Worm (Caenorhabditis elegans): Measurements from ENCODE around the gene try-13.

try-13 gene

DNA sequence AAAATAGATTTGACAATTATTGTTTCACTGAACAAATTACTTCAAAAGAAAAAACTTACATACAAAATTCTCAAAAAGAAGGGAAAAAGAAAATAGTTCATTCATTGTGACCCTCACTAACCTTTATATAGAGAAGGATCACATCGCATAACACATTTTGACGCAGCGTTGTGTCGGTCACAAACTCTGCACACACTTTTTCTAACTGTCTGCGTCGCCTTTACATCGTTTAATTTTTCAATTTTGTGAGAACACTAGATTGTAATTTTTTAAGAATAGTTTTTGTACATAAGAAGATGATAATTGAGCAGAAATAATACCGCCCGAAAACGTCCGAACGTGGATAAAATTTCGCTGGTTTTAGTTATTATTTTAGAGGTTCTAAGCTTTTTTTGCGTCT is 41.0 kb downstream of the try-13 start, which contains the start of gene C18B10.6:
C18B10.6 (minus strand) TSS at position 101 of the 400 bp plus-strand sequence.
- no peak for TF ChIP-seq pax-1 (tag; optimal IDR thresholded peaks at IDR 0.05)
- no peak for TF ChIP-seq ceh-45 (GFP tag; IDR thresholded peaks at IDR 0.05)
- no peak for TF ChIP-seq C08G9.2 (tag; optimal IDR thresholded peaks at IDR 0.05)
- TF ChIP-seq ets-4 (tag; optimal IDR thresholded peaks at IDR 0.05): no peak
- TF ChIP-seq nhr-232 (tag; optimal IDR thresholded peaks at IDR 0.05): no peak
- no peak for TF ChIP-seq ceh-14 (tag; optimal IDR thresholded peaks at IDR 0.05)
- no peak for TF ChIP-seq hlh-30 (tag; optimal IDR thresholded peaks at IDR 0.05; ENCODE audit: insufficient read depth)
- no peak for TF ChIP-seq ref-2 (tag; optimal IDR thresholded peaks at IDR 0.05)
- TF ChIP-seq fkh-10 (GFP tag; optimal IDR thresholded peaks at IDR 0.05): no peak
- TF ChIP-seq che-1 (tag; optimal IDR thresholded peaks at IDR 0.05): no peak
- TF ChIP-seq hlh-6 (tag; optimal IDR thresholded peaks at IDR 0.05): no peak
- no peak for TF ChIP-seq unc-42 (tag; optimal IDR thresholded peaks at IDR 0.05)
- TF ChIP-seq lin-11 (tag; optimal IDR thresholded peaks at IDR 0.05): no peak
- no peak for TF ChIP-seq odd-2 (tag; optimal IDR thresholded peaks at IDR 0.05)

DNA sequence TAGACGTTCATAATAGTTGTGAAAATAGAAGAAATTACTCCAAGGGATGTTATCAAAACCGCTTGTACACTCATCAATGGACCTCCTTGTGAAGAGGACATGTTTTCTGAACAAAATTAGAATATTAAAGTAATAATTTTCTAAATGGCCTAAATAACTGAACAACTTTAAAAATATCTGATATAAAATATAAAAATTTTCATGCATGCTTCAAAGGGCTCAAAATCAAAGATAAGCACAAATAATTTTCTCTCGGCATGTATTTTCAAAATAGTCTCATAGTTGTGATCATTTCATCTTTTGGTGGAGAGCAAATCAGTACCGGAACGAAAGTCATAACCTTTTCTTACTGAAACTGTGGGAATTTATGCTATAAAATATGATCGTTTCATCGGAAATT is 45.1 kb downstream of the try-13 start, which contains the start of gene srbc-8:
srbc-8 (minus strand) TSS at position 101 of the 400 bp plus-strand sequence.
- TF ChIP-seq elt-2 (tag; optimal IDR thresholded peaks at IDR 0.05) (no peak), pax-1 (tag; optimal IDR thresholded peaks at IDR 0.05) (no peak), nhr-232 (tag; optimal IDR thresholded peaks at IDR 0.05) (no peak)

- no peak for TF ChIP-seq dve-1 (tag; optimal IDR thresholded peaks at IDR 0.05)
- TF ChIP-seq syd-9 (tag; optimal IDR thresholded peaks at IDR 0.05): no peak
- no peak for TF ChIP-seq odd-2 (tag; optimal IDR thresholded peaks at IDR 0.05)
- TF ChIP-seq K02D7.2 (tag; optimal IDR thresholded peaks at IDR 0.05): no peak
- no peak for TF ChIP-seq ceh-48 (tag; optimal IDR thresholded peaks at IDR 0.05)
- TF ChIP-seq sdc-2 (tag; optimal IDR thresholded peaks at IDR 0.05): no peak
- TF ChIP-seq hlh-15 (tag; optimal IDR thresholded peaks at IDR 0.05): no peak
- no peak for TF ChIP-seq nfya-1 (tag; optimal IDR thresholded peaks at IDR 0.05)
- TF ChIP-seq elt-4 (tag; optimal IDR thresholded peaks at IDR 0.05): no peak
- TF ChIP-seq ceh-30 (tag; optimal IDR thresholded peaks at IDR 0.05): no peak
- TF ChIP-seq ceh-19 (GFP tag; optimal IDR thresholded peaks at IDR 0.05): no peak
- TF ChIP-seq eyg-1 (tag; optimal IDR thresholded peaks at IDR 0.05): no peak
- no peak for TF ChIP-seq fax-1 (tag; optimal IDR thresholded peaks at IDR 0.05)
- TF ChIP-seq ceh-34 (tag; optimal IDR thresholded peaks at IDR 0.05): no peak
- TF ChIP-seq rnt-1 (tag; optimal IDR thresholded peaks at IDR 0.05): no peak
- TF ChIP-seq hlh-13 (GFP tag; optimal IDR thresholded peaks at IDR 0.05): no peak
- TF ChIP-seq mec-3 (tag; optimal IDR thresholded peaks at IDR 0.05; ENCODE audit: borderline replicate concordance): no peak
- TF ChIP-seq ceh-22 (tag; optimal IDR thresholded peaks at IDR 0.05): no peak
- no peak for TF ChIP-seq lin-11 (tag; optimal IDR thresholded peaks at IDR 0.05)
- no peak for TF ChIP-seq unc-55 (GFP tag; optimal IDR thresholded peaks at IDR 0.05)
These were observed 47.6 kb downstream of the try-13 start, which contains the start of gene srbc-7 for ce11 chrV:7487518-7487917. srbc-7 (minus strand) TSS chrV:7487618.

- no peak for TF ChIP-seq ceh-24 (tag; optimal IDR thresholded peaks at IDR 0.05)
- TF ChIP-seq ahr-1 (tag; optimal IDR thresholded peaks at IDR 0.05): no peak
- TF ChIP-seq elt-2 (tag; optimal IDR thresholded peaks at IDR 0.05): no peak
- no peak for TF ChIP-seq nhr-232 (tag; optimal IDR thresholded peaks at IDR 0.05)
- no peak for TF ChIP-seq T23F11.4 (GFP tag; optimal IDR thresholded peaks at IDR 0.05)
- TF ChIP-seq pat-9 (tag; optimal IDR thresholded peaks at IDR 0.05): no peak
- no peak for TF ChIP-seq hlh-13 (GFP tag; optimal IDR thresholded peaks at IDR 0.05)
- TF ChIP-seq nhr-11 (tag; optimal IDR thresholded peaks at IDR 0.05): no peak
- no peak for TF ChIP-seq Y22D7AL.16 (tag; optimal IDR thresholded peaks at IDR 0.05)
- no peak for TF ChIP-seq ttx-3 (tag; optimal IDR thresholded peaks at IDR 0.05)
- no peak for TF ChIP-seq ceh-6 (GFP tag; optimal IDR thresholded peaks at IDR 0.05)
- TF ChIP-seq fkh-6 (tag; optimal IDR thresholded peaks at IDR 0.05): no peak
- no peak for TF ChIP-seq ceh-30 (tag; optimal IDR thresholded peaks at IDR 0.05)
- TF ChIP-seq unc-86 (tag; optimal IDR thresholded peaks at IDR 0.05): no peak
- TF ChIP-seq nfya-1 (tag; optimal IDR thresholded peaks at IDR 0.05): no peak
- no peak for TF ChIP-seq npax-4 (tag; optimal IDR thresholded peaks at IDR 0.05)
- TF ChIP-seq tbx-7 (tag; optimal IDR thresholded peaks at IDR 0.05): no peak
These were observed 50.4 kb downstream of the try-13 start, which contains the start of gene srbc-9 for ce11 chrV:7490340-7490739. srbc-9 (minus strand) TSS chrV:7490440.
